Worm (Caenorhabditis elegans) whole organism, L3 larva: Measurements from ENCODE around the gene npr-36.

ENCODE experiments used
- R02D3.7 ChIP-seq: fragments of 150-350 bp; optimal IDR thresholded peaks from 2 replicates; lab custom pipeline; 2014; ENCODE audit warnings: missing biosample characterization, missing genetic modification characterization
- ZK546.5 ChIP-seq: sonication (generic microtip); optimal IDR thresholded peaks from 2 replicates; lab custom pipeline; 2017; ENCODE audit warnings: missing biosample characterization, missing genetic modification characterization
- aly-2 ChIP-seq: fragments of 150-350 bp; optimal IDR thresholded peaks from 2 replicates; lab custom pipeline; 2014; ENCODE audit warnings: missing biosample characterization, missing genetic modification characterization
- ceh-28 ChIP-seq: fragments of 150-350 bp; optimal IDR thresholded peaks from 2 replicates; lab custom pipeline; 2014; ENCODE audit warnings: missing biosample characterization, missing genetic modification reagents, missing genetic modification characterization
- ceh-82 ChIP-seq: fragments of 150-350 bp; optimal IDR thresholded peaks from 2 replicates; lab custom pipeline; 2014; ENCODE audit warnings: missing biosample characterization, missing genetic modification characterization
- ceh-9 ChIP-seq: sonication (generic microtip); optimal IDR thresholded peaks from 2 replicates; lab custom pipeline; 2018; ENCODE audit warnings: missing biosample characterization, missing genetic modification characterization
- daf-12 ChIP-seq: fragments of 150-350 bp; optimal IDR thresholded peaks from 2 replicates; lab custom pipeline; 2014; ENCODE audit warnings: missing biosample characterization, missing genetic modification reagents, missing genetic modification characterization
- egl-27 ChIP-seq: sonication (generic microtip); optimal IDR thresholded peaks from 4 replicates; lab custom pipeline; 2017; ENCODE audit warnings: missing biosample characterization, missing genetic modification reagents, missing genetic modification characterization
- egl-5 ChIP-seq: fragments of 150-350 bp; optimal IDR thresholded peaks from 2 replicates; lab custom pipeline; 2017; ENCODE audit warnings: missing biosample characterization, missing genetic modification reagents, missing genetic modification characterization, inconsistent platforms
- elt-1 ChIP-seq: fragments of 150-350 bp; optimal IDR thresholded peaks from 2 replicates; lab custom pipeline; 2014; ENCODE audit warnings: missing biosample characterization, missing genetic modification characterization
- elt-2 ChIP-seq: sonication (generic microtip); optimal IDR thresholded peaks from 2 replicates; lab custom pipeline; 2016; ENCODE audit warnings: missing genetic modification reagents, mild to moderate bottlenecking, missing genetic modification characterization, missing compliant biosample characterization
- elt-3 ChIP-seq, 3 experiments: fragments of 150-350 bp in 1 of 3; sonication (generic microtip) in 2 of 3; optimal IDR thresholded peaks; 2 replicates in 2 of 3; 4 replicates in 1 of 3; lab custom pipeline; 2014 to 2017; ENCODE audit warnings: missing biosample characterization in 3 of 3, missing genetic modification characterization in 3 of 3
- eor-1 ChIP-seq, 2 experiments: fragments of 150-350 bp; optimal IDR thresholded peaks; 2 replicates each; lab custom pipeline; 2014 to 2018; ENCODE audit warnings: missing biosample characterization in 2 of 2, missing genetic modification characterization in 2 of 2
- fkh-10 ChIP-seq: sonication (generic microtip); optimal IDR thresholded peaks from 2 replicates; lab custom pipeline; 2017; ENCODE audit warnings: missing biosample characterization, missing genetic modification reagents, missing genetic modification characterization
- fos-1 ChIP-seq: fragments of 150-350 bp; optimal IDR thresholded peaks from 2 replicates; lab custom pipeline; 2014; ENCODE audit warnings: missing biosample characterization, missing genetic modification characterization
- hmg-11 ChIP-seq: sonication (generic microtip); optimal IDR thresholded peaks from 2 replicates; lab custom pipeline; 2016; ENCODE audit warnings: missing genetic modification characterization, missing compliant biosample characterization
- jun-1 ChIP-seq: fragments of 150-350 bp; optimal IDR thresholded peaks from 2 replicates; lab custom pipeline; 2014; ENCODE audit warnings: missing biosample characterization, missing genetic modification reagents, missing genetic modification characterization
- lin-15B ChIP-seq: fragments of 150-350 bp; optimal IDR thresholded peaks from 2 replicates; lab custom pipeline; 2014; ENCODE audit warnings: missing biosample characterization, missing genetic modification characterization
- lin-39 ChIP-seq: fragments of 150-350 bp; optimal IDR thresholded peaks from 2 replicates; lab custom pipeline; 2018; ENCODE audit warnings: missing biosample characterization, missing genetic modification reagents, missing genetic modification characterization
- mdl-1 ChIP-seq: fragments of 150-350 bp; optimal IDR thresholded peaks from 2 replicates; lab custom pipeline; 2014; ENCODE audit warnings: missing biosample characterization, missing genetic modification characterization
- mml-1 ChIP-seq: fragments of 150-350 bp; sonication (generic microtip); optimal IDR thresholded peaks from 3 replicates; lab custom pipeline; 2014; ENCODE audit warnings: missing biosample characterization, missing genetic modification characterization
- nfya-1 ChIP-seq: sonication (generic microtip); optimal IDR thresholded peaks from 2 replicates; lab custom pipeline; 2017; ENCODE audit warnings: missing genetic modification characterization, mild to moderate bottlenecking, missing compliant biosample characterization, antibody characterized with exemption, moderate library complexity; ENCODE audit not compliant: insufficient read depth
- nhr-11 ChIP-seq: fragments of 150-350 bp; optimal IDR thresholded peaks from 2 replicates; lab custom pipeline; 2014; ENCODE audit warnings: missing biosample characterization, missing genetic modification characterization
- nhr-12 ChIP-seq: fragments of 150-350 bp; optimal IDR thresholded peaks from 2 replicates; lab custom pipeline; 2014; ENCODE audit warnings: missing biosample characterization, missing genetic modification characterization
- nhr-23 ChIP-seq: fragments of 150-350 bp; optimal IDR thresholded peaks from 2 replicates; lab custom pipeline; 2014; ENCODE audit warnings: missing biosample characterization, missing genetic modification reagents, missing genetic modification characterization
- nhr-25 ChIP-seq: sonication (generic microtip); optimal IDR thresholded peaks from 2 replicates; lab custom pipeline; 2017; ENCODE audit warnings: missing biosample characterization, missing genetic modification characterization
- nhr-28 ChIP-seq: fragments of 150-350 bp; optimal IDR thresholded peaks from 2 replicates; lab custom pipeline; 2014; ENCODE audit warnings: missing biosample characterization, missing genetic modification characterization
- nhr-43 ChIP-seq: sonication (generic microtip); optimal IDR thresholded peaks from 2 replicates; lab custom pipeline; 2016; ENCODE audit warnings: mild to moderate bottlenecking, missing genetic modification characterization, missing compliant biosample characterization; ENCODE audit not compliant: poor library complexity, severe bottlenecking
- nhr-67 ChIP-seq: fragments of 150-350 bp; optimal IDR thresholded peaks from 2 replicates; lab custom pipeline; 2014; ENCODE audit warnings: missing biosample characterization, missing genetic modification characterization
- nhr-76 ChIP-seq: fragments of 150-350 bp; sonication (generic microtip); optimal IDR thresholded peaks from 5 replicates; lab custom pipeline; 2014; ENCODE audit warnings: missing biosample characterization, missing genetic modification characterization
- nhr-77 ChIP-seq: fragments of 150-350 bp; optimal IDR thresholded peaks from 2 replicates; lab custom pipeline; 2014; ENCODE audit warnings: missing biosample characterization, missing genetic modification characterization
- pha-4 ChIP-seq: fragments of 150-350 bp; optimal IDR thresholded peaks from 2 replicates; lab custom pipeline; 2014; ENCODE audit warnings: missing biosample characterization, missing genetic modification reagents, missing genetic modification characterization
- pqm-1 ChIP-seq: fragments of 150-350 bp; optimal IDR thresholded peaks from 2 replicates; lab custom pipeline; 2017; ENCODE audit warnings: missing biosample characterization, missing genetic modification characterization, inconsistent platforms
- sea-2 ChIP-seq: fragments of 150-350 bp; sonication (generic microtip); optimal IDR thresholded peaks from 4 replicates; lab custom pipeline; 2014; ENCODE audit warnings: missing biosample characterization, missing genetic modification reagents, missing genetic modification characterization
- skn-1 ChIP-seq: fragments of 150-350 bp; optimal IDR thresholded peaks from 2 replicates; lab custom pipeline; 2014; ENCODE audit warnings: missing biosample characterization, missing genetic modification characterization
- snpc-4 ChIP-seq: fragments of 150-350 bp; optimal IDR thresholded peaks from 2 replicates; lab custom pipeline; 2014; ENCODE audit warnings: missing biosample characterization, missing genetic modification characterization
- unc-39 ChIP-seq: sonication (generic microtip); optimal IDR thresholded peaks from 4 replicates; lab custom pipeline; 2017; ENCODE audit warnings: missing biosample characterization, missing genetic modification characterization
- unc-62 ChIP-seq: fragments of 150-350 bp; sonication (generic microtip); optimal IDR thresholded peaks from 4 replicates; lab custom pipeline; 2014; ENCODE audit warnings: missing biosample characterization, missing genetic modification reagents, missing genetic modification characterization
- ztf-11 ChIP-seq: fragments of 150-350 bp; optimal IDR thresholded peaks from 2 replicates; lab custom pipeline; 2014; ENCODE audit warnings: missing biosample characterization, missing genetic modification characterization
- ztf-4 ChIP-seq: fragments of 150-350 bp; optimal IDR thresholded peaks from 2 replicates; lab custom pipeline; 2014; ENCODE audit warnings: missing biosample characterization, missing genetic modification characterization

Gene npr-36

DNA sequence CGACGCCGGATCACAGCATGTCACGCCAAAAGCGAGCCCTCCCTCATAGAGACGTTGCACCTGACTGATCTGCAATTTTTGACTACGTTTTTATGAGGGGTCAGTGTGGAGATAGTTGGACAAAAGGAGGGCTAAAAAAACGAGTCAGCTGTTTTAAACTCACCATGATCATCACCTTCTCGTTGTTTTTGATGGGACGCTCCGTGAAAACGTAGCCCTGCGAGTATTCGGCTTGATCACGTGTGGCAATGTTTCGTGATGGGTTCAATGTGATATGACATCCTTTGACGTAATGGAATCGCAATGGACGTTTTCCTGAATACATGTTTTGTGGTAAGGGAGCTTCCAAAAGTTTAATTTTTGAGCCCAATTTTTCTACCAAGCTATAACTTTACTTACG lies 25.6 kb downstream of the npr-36 start:
- TF ChIP-seq mml-1 (no peak), nhr-11 (tag; lab: Kevin White, UChicago) (peak; percentile 38)

DNA sequence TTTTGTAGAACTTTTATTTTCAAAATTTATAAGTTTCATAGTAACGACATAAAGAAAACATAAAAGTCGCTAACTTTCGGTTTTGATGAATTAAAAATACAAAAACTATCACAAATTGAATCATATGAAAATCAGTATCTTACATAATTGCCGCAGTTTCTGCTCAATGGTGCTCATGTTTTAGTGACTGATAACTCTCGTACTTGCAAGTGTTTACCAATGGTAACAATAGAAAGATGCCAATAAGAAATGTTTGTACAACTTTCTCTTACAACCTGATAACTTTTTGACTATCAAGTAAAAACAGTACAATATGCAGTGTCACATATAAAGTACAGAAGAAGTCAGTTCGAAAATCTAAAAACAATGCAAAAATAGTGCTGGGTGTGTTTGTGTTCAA lies 26.6 kb downstream of the npr-36 start:
- TF ChIP-seq fkh-10 (GFP tag; lab: Kevin White, UChicago) (no peak), pqm-1 (tag; lab: Kevin White, UChicago) (peak; percentile 21), pha-4 (peak; percentile 35), elt-2 (tag; lab: Kevin White, UChicago) (peak; percentile 25), sea-2 (GFP tag; lab: Kevin White, UChicago) (no peak)

DNA sequence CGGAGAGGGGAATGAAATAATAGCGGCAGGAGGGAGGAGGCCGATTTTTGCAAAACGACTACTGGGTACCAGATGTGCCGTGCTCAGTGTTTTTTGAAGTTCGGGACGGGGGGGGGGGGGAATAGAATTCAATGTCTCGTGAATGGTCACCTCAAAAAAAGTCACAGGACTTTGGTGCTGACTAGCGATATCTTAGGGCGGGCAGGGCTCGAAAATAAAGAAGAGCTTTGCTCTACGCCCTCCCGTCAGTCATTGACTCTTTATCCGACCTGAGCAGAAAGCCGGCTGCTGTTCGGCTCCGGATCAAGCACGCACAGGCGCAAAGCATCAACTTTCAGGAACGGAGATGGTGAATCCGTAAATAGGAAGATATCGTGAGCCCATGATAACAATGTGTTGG lies 31.0 kb downstream of the npr-36 start:
- TF ChIP-seq nhr-23 (no peak), ceh-9 (tag; lab: Kevin White, UChicago) (no peak), elt-1 (tag; lab: Kevin White, UChicago) (no peak), nhr-11 (tag; lab: Kevin White, UChicago) (no peak), unc-62 (GFP tag; lab: Kevin White, UChicago) (no peak), daf-12 (tag; lab: Kevin White, UChicago) (no peak), lin-39 (tag; lab: Kevin White, UChicago) (no peak), egl-5 (tag; lab: Kevin White, UChicago) (no peak), egl-27 (tag; lab: Kevin White, UChicago) (no peak), nhr-76 (no peak), pqm-1 (tag; lab: Kevin White, UChicago) (no peak), mdl-1 (tag; lab: Kevin White, UChicago) (no peak)
- TF ChIP-seq, all 47 proteins: peak for 0

DNA sequence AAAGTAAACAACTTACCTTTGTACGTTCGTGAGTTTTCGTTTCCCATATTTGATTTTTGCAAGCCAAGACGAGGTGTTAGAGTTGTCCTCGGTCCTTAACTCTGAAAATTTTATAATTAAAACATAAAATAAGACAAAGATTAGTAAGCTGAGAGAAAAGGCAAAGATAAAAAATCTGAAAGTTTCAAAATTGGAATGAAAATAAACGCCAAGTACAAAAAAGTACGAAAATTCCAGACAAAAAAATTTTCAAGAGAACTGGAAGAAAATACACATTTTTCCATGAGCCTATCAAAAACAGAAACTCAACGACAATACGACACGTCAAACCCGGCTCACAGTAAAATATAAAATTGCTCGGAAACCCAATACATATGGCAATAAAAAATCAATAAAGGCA lies 32.0 kb downstream of the npr-36 start, which contains the start of gene F10D7.5:
F10D7.5 (minus strand) TSS at position 101 of the 400 bp plus-strand sequence.
- TF ChIP-seq ztf-11 (tag; lab: Kevin White, UChicago) (no peak), egl-27 (tag; lab: Kevin White, UChicago) (no peak), eor-1 (tag; optimal IDR thresholded peaks at IDR 0.05; lab: Kevin White, UChicago) (no peak), daf-12 (tag; lab: Kevin White, UChicago) (no peak), nhr-23 (no peak), nhr-11 (tag; lab: Kevin White, UChicago) (no peak), nfya-1 (tag; lab: Kevin White, UChicago) (no peak), snpc-4 (no peak), unc-39 (tag; lab: Kevin White, UChicago) (no peak), pqm-1 (tag; lab: Kevin White, UChicago) (no peak), elt-2 (tag; lab: Kevin White, UChicago) (no peak), skn-1 (tag; lab: Kevin White, UChicago) (no peak), nhr-12 (no peak)

DNA sequence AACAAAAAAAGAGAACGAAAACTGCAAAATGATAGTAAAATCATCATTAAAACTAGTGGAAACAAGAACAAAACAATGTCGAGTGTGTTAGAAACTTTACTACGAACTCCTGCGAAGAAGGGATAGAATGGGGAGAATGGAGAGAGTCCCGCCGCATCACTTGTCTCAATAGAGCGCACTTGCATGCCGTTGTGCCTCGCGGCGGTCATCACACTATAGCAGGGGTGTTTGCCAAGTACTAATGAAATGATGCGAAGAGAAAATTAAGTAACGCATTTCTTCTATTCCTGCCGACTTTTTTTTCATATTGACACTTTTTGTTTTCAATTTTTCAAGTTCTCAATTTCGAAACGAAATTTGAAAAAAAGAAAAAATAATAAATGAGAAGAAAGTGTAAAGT lies 32.6 kb downstream of the npr-36 start:
- TF ChIP-seq R02D3.7: no peak
- no peak for TF ChIP-seq egl-27 (tag; lab: Kevin White, UChicago)
- TF ChIP-seq nhr-25: peak; percentile 78
- peak; percentile 82 for TF ChIP-seq hmg-11
- peak; percentile 62 for TF ChIP-seq nfya-1 (tag; lab: Kevin White, UChicago)
- peak; percentile 51 for TF ChIP-seq elt-2 (tag; lab: Kevin White, UChicago)
- TF ChIP-seq egl-5 (tag; lab: Kevin White, UChicago): peak; percentile 12
- peak; percentile 17 for TF ChIP-seq jun-1 (tag; lab: Kevin White, UChicago)
- TF ChIP-seq lin-15B (tag; lab: Kevin White, UChicago): peak; percentile 82
- TF ChIP-seq nhr-43 (tag; lab: Kevin White, UChicago): peak; percentile 44
- peak; percentile 69 for TF ChIP-seq fkh-10 (GFP tag; lab: Kevin White, UChicago)
- TF ChIP-seq nhr-28 (tag; lab: Kevin White, UChicago): no peak
- peak; percentile 59 for TF ChIP-seq lin-39 (tag; lab: Kevin White, UChicago)
- peak; percentile 92 for TF ChIP-seq pha-4
- TF ChIP-seq nhr-23: peak; percentile 72
- TF ChIP-seq snpc-4: peak; percentile 84
- TF ChIP-seq, all 47 proteins: peak for 13

DNA sequence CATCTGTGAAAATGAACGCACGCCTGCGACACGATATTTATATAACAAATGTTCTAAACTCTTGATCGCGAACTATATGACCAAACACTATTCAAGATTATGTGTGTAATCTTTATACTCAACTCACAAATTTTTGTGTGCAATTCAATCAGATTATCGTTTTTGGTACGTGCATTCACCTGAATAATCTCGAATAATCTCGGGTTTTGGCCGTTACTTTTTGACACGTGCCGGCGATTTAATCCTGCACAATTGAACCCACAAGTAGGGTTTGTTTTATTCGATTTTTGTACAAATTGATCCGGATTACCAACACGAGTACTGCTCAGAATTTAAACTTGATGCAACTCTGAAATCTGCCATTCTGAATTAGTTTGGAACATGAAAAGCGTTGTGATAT lies 36.9 kb downstream of the npr-36 start, which contains the start of the genes vap-1 and F11C7.2:
vap-1 (minus strand) TSS at position 101 of the 400 bp plus-strand sequence.
F11C7.2 (plus strand) TSS at position 359 of the 400 bp plus-strand sequence.
- TF ChIP-seq lin-15B (tag; lab: Kevin White, UChicago) (no peak), fos-1 (tag; lab: Kevin White, UChicago) (no peak), elt-1 (tag; lab: Kevin White, UChicago) (no peak), nhr-25 (no peak), ztf-4 (no peak), lin-39 (tag; lab: Kevin White, UChicago) (no peak), mml-1 (no peak), egl-5 (tag; lab: Kevin White, UChicago) (no peak), unc-62 (GFP tag; lab: Kevin White, UChicago) (no peak), nhr-23 (no peak), nhr-11 (tag; lab: Kevin White, UChicago) (no peak), R02D3.7 (no peak), nhr-67 (no peak), nhr-76 (no peak), elt-3 (tag; optimal IDR thresholded peaks at IDR 0.05; lab: Kevin White, UChicago) (no peak), ceh-28 (tag; lab: Kevin White, UChicago) (no peak), aly-2 (tag; lab: Kevin White, UChicago) (no peak), nhr-77 (tag; lab: Kevin White, UChicago) (no peak), ZK546.5 (tag; lab: Kevin White, UChicago) (no peak), ceh-82 (tag; lab: Kevin White, UChicago) (no peak)
- TF ChIP-seq, all 47 proteins: peak for 0
